Worm (Caenorhabditis elegans): ENCODE measurements around the gene czw-1.

The czw-1 gene

ce11 chrIV:7956643-7957317 is 10.2 kb upstream of the czw-1 start, which contains the start of gene csr-1:
Gene csr-1, plus strand, starts transcription at chrIV:7957267.
- TF ChIP-seq ces-1 (GFP tag; optimal IDR thresholded peaks at IDR 0.05) (no peak), unc-120 (tag; optimal IDR thresholded peaks at IDR 0.05; ENCODE audit: poor library complexity, severe bottlenecking) (no peak), elt-3 (tag; optimal IDR thresholded peaks at IDR 0.05) (no peak)

- TF ChIP-seq elt-3 (tag; optimal IDR thresholded peaks at IDR 0.05) (no peak), ces-1 (GFP tag; optimal IDR thresholded peaks at IDR 0.05) (no peak), flh-1 (GFP tag; optimal IDR thresholded peaks at IDR 0.05) (no peak), sem-2 (GFP tag; optimal IDR thresholded peaks at IDR 0.05) (no peak)
Measured at ce11 chrIV:7955849-7956248, 9.2 kb upstream of the czw-1 start, which contains the start of gene ceh-19. Gene ceh-19, minus strand, starts transcription at chrIV:7955949.

DNA sequence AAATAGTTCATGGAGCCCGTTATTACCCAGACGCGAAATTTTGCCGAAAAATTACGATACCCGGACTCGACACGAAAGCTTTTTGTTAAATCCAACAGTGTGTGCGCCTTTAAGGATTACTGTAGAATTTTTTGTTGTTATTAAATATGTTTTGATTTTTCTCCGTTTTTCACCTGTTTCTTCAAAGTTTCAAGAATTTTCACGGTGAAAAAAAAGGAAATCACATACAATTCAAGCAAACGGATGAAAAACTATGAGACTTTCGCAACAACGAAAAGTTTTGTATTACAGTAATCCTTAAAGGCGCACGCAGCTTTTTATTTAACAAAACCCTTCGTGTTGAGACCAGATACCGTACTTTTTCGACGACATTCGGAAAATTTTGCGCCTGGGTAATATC is 7.4 kb upstream of the czw-1 start:
- no peak for TF ChIP-seq mab-5 (tag; optimal IDR thresholded peaks at IDR 0.05)
- no peak for TF ChIP-seq snpc-4 (tag; optimal IDR thresholded peaks at IDR 0.05)
- no peak for TF ChIP-seq ces-1 (GFP tag; optimal IDR thresholded peaks at IDR 0.05)
- no peak for TF ChIP-seq zip-8 (tag; optimal IDR thresholded peaks at IDR 0.05)
- TF ChIP-seq elt-3 (tag; optimal IDR thresholded peaks at IDR 0.05): no peak
- no peak for TF ChIP-seq drap-1 (GFP tag; optimal IDR thresholded peaks at IDR 0.05)
- no peak for TF ChIP-seq nhr-12 (tag; optimal IDR thresholded peaks at IDR 0.05)

- TF ChIP-seq lsy-2 (tag; optimal IDR thresholded peaks at IDR 0.05): peak; percentile 70
Measured at ce11 chrIV:7948290-7948689, 1.7 kb upstream of the czw-1 start, which contains the start of gene mcm-3AP. Gene mcm-3AP, plus strand, starts transcription at chrIV:7948672.

DNA sequence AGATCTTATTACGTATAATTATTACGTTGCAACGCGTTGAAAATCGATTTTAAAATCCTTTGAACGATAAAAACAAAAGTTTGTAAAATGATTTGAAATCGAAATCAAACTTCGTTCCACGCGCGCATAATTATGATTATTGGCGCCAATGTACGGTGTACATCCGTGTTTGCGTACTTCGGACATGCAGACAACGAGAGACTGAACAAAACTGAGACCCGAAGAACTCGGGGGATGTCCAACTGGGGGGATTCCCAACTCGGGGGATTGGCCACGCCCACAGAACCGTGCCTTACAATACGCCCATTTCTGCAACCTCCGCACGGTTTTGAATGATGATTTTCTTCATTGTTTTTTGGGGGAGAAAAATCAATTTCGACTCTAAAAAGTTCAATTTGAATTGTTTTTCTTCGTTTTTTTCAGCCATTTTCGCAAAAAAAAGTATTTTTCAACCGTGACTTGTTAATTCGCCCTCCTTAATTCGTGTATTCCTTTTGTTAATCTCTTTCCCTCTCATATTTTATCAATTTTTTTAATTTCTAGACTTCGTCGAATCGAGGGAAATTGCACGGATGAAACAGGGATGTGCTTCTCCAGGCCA is 374 bp upstream of the czw-1 start, which contains the start of gene F20D12.12:
Gene F20D12.12 (plus strand): TSS at position 542 of the 601 bp plus-strand sequence.
- TF ChIP-seq mls-2 (tag; optimal IDR thresholded peaks at IDR 0.05) (peak; percentile 23), lin-13 (tag; optimal IDR thresholded peaks at IDR 0.05) (peak; percentile 50), sptf-1 (tag; optimal IDR thresholded peaks at IDR 0.05) (peak; percentile 61), drap-1 (GFP tag; optimal IDR thresholded peaks at IDR 0.05) (peak; percentile 4), pha-4 (tag; optimal IDR thresholded peaks at IDR 0.05) (peak; percentile 6), ces-1 (GFP tag; optimal IDR thresholded peaks at IDR 0.05) (peak; percentile 66), lsy-2 (tag; optimal IDR thresholded peaks at IDR 0.05) (peak; percentile 94), mep-1 (tag; optimal IDR thresholded peaks at IDR 0.05) (peak; percentile 57), unc-120 (tag; optimal IDR thresholded peaks at IDR 0.05; ENCODE audit: poor library complexity, severe bottlenecking) (peak; percentile 84)

ce11 chrIV:7943272-7943671 is 3.4 kb downstream of the czw-1 start:
- no peak for TF ChIP-seq mep-1 (tag; optimal IDR thresholded peaks at IDR 0.05)
- TF ChIP-seq blmp-1 (tag; optimal IDR thresholded peaks at IDR 0.05): no peak
- TF ChIP-seq cnd-1 (tag; optimal IDR thresholded peaks at IDR 0.05): no peak
- TF ChIP-seq drap-1 (GFP tag; optimal IDR thresholded peaks at IDR 0.05): no peak
- TF ChIP-seq nhr-76 (tag; optimal IDR thresholded peaks at IDR 0.05): no peak
- TF ChIP-seq ham-2 (GFP tag; optimal IDR thresholded peaks at IDR 0.05): no peak
- TF ChIP-seq zip-8 (tag; optimal IDR thresholded peaks at IDR 0.05): no peak
- no peak for TF ChIP-seq hlh-1 (tag; optimal IDR thresholded peaks at IDR 0.05)
- TF ChIP-seq lin-13 (tag; optimal IDR thresholded peaks at IDR 0.05): no peak
- TF ChIP-seq bed-3 (GFP tag; optimal IDR thresholded peaks at IDR 0.05): no peak
- no peak for TF ChIP-seq ceh-39 (tag; optimal IDR thresholded peaks at IDR 0.05)
- TF ChIP-seq ztf-11 (tag; optimal IDR thresholded peaks at IDR 0.05): no peak
- no peak for TF ChIP-seq elt-1 (tag; optimal IDR thresholded peaks at IDR 0.05; ENCODE audit: borderline replicate concordance, insufficient read depth)

DNA sequence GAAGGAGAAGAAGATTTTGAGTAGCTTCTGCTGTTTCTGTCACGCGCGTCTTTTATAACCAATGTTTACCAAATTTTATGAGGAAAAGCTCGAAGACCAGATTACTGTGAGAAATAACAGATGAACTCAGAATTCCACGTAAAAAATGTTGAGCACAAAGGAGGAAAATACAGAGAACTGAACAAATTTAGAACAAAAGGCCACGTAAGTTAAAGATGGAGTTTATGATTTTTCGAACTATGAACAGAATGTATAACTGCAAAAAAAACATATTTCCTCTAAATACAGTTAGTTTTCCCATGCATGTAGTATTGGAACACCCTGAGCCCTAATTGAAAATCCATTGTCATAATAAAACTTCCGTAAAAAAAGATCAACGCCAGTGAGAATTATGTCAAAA is 5.7 kb downstream of the czw-1 start, which contains the start of gene exc-9:
Gene exc-9 (minus strand): TSS at position 101 of the 400 bp plus-strand sequence.
- no peak for TF ChIP-seq drap-1 (GFP tag; optimal IDR thresholded peaks at IDR 0.05)
- no peak for TF ChIP-seq cnd-1 (tag; optimal IDR thresholded peaks at IDR 0.05)
- TF ChIP-seq unc-120 (tag; optimal IDR thresholded peaks at IDR 0.05; ENCODE audit: poor library complexity, severe bottlenecking): no peak
- no peak for TF ChIP-seq pha-4 (tag; optimal IDR thresholded peaks at IDR 0.05)
